Worm (Caenorhabditis elegans) whole organism, L2 larva: ENCODE results near the gene C09E10.3.

ENCODE experiments used
- ZK546.5 ChIP-seq: sonication (generic microtip); optimal IDR thresholded peaks from 2 replicates; lab custom pipeline; 2017; ENCODE audit warnings: missing biosample characterization, missing genetic modification characterization
- aly-2 ChIP-seq: fragments of 150-350 bp; optimal IDR thresholded peaks from 2 replicates; lab custom pipeline; 2014; ENCODE audit warnings: missing biosample characterization, missing genetic modification characterization
- fos-1 ChIP-seq: fragments of 150-350 bp; optimal IDR thresholded peaks from 2 replicates; lab custom pipeline; 2014; ENCODE audit warnings: missing biosample characterization, missing genetic modification characterization
- mdl-1 ChIP-seq, 2 experiments: fragments of 150-350 bp in 1 of 2; sonication (generic microtip) in 1 of 2; optimal IDR thresholded peaks; 2 replicates each; lab custom pipeline; 2017; ENCODE audit warnings: missing biosample characterization in 2 of 2, missing genetic modification characterization in 2 of 2
- ztf-1 ChIP-seq: fragments of 200-800 bp; sonication (Bioruptor generic); conservative IDR thresholded peaks from 2 replicates; pipeline ENCODE4 v1.3.6; 2022; ENCODE audit warnings: missing genetic modification characterization, missing compliant biosample characterization

DNA sequence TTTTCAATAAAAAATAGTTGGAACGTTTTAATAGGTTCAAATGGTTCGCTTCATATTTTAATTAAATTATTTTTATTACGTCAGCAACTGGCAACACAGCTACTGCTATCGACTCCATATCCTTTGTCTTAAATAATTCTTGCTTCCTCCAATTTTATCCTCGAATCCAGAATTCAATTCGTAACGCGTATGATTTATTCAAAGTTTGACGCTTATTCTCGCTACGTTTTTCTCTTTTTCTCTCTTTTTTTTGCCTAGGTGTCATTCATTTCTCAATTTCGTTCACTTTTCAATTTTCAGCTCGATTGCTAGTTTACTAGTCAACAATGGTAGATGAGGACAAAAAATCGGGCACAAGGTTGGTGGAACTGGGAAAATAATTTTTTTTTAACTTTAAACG lies 40.7 kb downstream of the C09E10.3 start, which contains the start of gene arr-1:
- TF ChIP-seq fos-1 (tag; lab: Kevin White, UChicago) (no peak), ZK546.5 (no peak), aly-2 (tag; lab: Kevin White, UChicago) (no peak), ztf-1 (GFP tag; lab: Robert Waterston, UW) (no peak), mdl-1 (tag; optimal IDR thresholded peaks at IDR 0.05; lab: Kevin White, UChicago) (no peak)
